Worm (Caenorhabditis elegans): ENCODE results near the gene F09E5.3.

DNA sequence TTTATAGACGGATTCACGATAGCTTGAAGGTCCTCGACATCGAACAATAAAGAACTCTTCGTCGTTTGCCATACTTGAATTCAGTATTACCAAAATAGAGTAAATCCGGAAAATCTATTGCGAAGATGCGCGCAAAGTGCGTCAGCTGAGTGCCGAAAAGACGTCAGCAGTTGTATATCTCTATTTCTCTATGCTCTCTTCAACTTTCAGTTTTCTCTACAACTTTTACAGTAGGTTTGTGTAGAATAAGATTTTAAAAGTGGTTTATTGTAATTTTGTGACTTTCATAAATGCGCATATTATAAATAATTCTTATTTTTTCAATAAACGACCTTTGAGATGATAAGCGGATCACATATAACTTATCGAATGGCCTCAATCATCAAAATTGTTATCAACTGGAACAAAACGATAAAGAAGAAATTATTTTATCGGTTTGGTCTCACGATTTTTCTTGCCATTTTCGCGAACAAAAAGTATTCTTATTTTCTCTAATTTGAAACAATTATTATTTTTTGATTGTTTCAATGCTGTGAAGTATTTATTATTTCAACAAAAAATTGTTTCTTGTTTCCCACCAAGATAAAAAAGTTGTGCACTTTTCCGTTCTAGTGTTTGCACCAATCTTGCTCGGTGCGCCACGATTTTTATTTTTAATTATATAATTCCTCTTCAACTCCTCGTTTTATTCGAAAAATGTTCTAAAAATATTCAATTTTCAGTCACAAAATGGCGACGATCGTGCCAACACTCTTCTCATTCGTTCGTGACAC is at the start of gene F09E5.3, which contains the start of gene agt-2:
- peak; percentile 82 for TF ChIP-seq lin-15B (tag; optimal IDR thresholded peaks at IDR 0.05)
- peak; percentile 93 for TF ChIP-seq lin-35 (GFP tag; optimal IDR thresholded peaks at IDR 0.05)
- peak; percentile 88 to 91 (median 90) for TF ChIP-seq dpl-1 (GFP tag; optimal IDR thresholded peaks at IDR 0.05)
- TF ChIP-seq Y116A8C.19 (tag; optimal IDR thresholded peaks at IDR 0.05; ENCODE audit: borderline replicate concordance): no peak
- TF ChIP-seq nhr-28 (tag; optimal IDR thresholded peaks at IDR 0.05): no peak
- TF ChIP-seq nhr-12 (tag; optimal IDR thresholded peaks at IDR 0.05): no peak
- TF ChIP-seq ztf-11 (tag; optimal IDR thresholded peaks at IDR 0.05): peak in 1 of 2 experiments; percentile 81
